Worm (Caenorhabditis elegans) whole organism, L1 larva: ENCODE results near the gene F01G10.10.

Source experiments
- F16B12.6 ChIP-seq: fragments of 150-350 bp; optimal IDR thresholded peaks from 2 replicates; lab custom pipeline; 2014; ENCODE audit warnings: missing biosample characterization, missing genetic modification characterization
- Y116A8C.19 ChIP-seq: sonication (generic microtip); optimal IDR thresholded peaks from 2 replicates; lab custom pipeline; 2016; ENCODE audit warnings: missing compliant biosample characterization, missing genetic modification characterization, borderline replicate concordance
- aha-1 ChIP-seq: fragments of 150-350 bp; optimal IDR thresholded peaks from 2 replicates; lab custom pipeline; 2014; ENCODE audit warnings: missing biosample characterization, missing genetic modification characterization
- alr-1 ChIP-seq: fragments of 200-800 bp; sonication (Bioruptor generic); optimal IDR thresholded peaks from 2 replicates; lab custom pipeline; 2018; ENCODE audit warnings: borderline replicate concordance, mild to moderate bottlenecking, missing genetic modification characterization, missing compliant biosample characterization
- aly-2 ChIP-seq: fragments of 150-350 bp; optimal IDR thresholded peaks from 2 replicates; lab custom pipeline; 2014; ENCODE audit warnings: missing biosample characterization, missing genetic modification characterization
- ceh-63 ChIP-seq: fragments of 200-800 bp; sonication (Bioruptor generic); optimal IDR thresholded peaks from 2 replicates; lab custom pipeline; 2018; ENCODE audit warnings: mild to moderate bottlenecking, missing genetic modification characterization, missing compliant biosample characterization
- ceh-8 ChIP-seq: fragments of 200-800 bp; sonication (Bioruptor generic); optimal IDR thresholded peaks from 2 replicates; lab custom pipeline; 2018; ENCODE audit warnings: mild to moderate bottlenecking, missing genetic modification characterization, moderate library complexity, missing compliant biosample characterization
- ceh-82 ChIP-seq, 3 experiments: fragments of 150-350 bp in 1 of 3; sonication (generic microtip) in 2 of 3; optimal IDR thresholded peaks; 2 replicates each; lab custom pipeline; 2014 to 2017; ENCODE audit warnings: missing biosample characterization in 3 of 3, missing genetic modification characterization in 3 of 3
- ceh-88 ChIP-seq: fragments of 200-800 bp; sonication (Bioruptor generic); IDR thresholded peaks from 2 replicates; pipeline ENCODE4 v1.3.6; 2022; ENCODE audit warnings: missing genetic modification characterization, missing compliant biosample characterization
- ceh-90 ChIP-seq: sonication (generic microtip); optimal IDR thresholded peaks from 2 replicates; lab custom pipeline; 2016; ENCODE audit warnings: missing genetic modification characterization, missing compliant biosample characterization
- ces-1 ChIP-seq: fragments of 150-350 bp; optimal IDR thresholded peaks from 2 replicates; lab custom pipeline; 2014; ENCODE audit warnings: missing biosample characterization, missing genetic modification reagents, missing genetic modification characterization
- dpl-1 ChIP-seq, 3 experiments: fragments of 150-350 bp in 2 of 3; sonication (generic microtip) in 1 of 3; optimal IDR thresholded peaks; 2 replicates each; lab custom pipeline; 2014 to 2017; ENCODE audit warnings: missing biosample characterization in 3 of 3, missing genetic modification characterization in 3 of 3, missing genetic modification reagents in 3 of 3
- efl-1 ChIP-seq, 4 experiments: fragments of 150-350 bp; optimal IDR thresholded peaks in 3 of 4; peaks in 1 of 4; 1 replicate in 1 of 4; 2 replicates in 3 of 4; lab custom pipeline; 2014; ENCODE audit warnings: missing biosample characterization in 2 of 4, missing genetic modification characterization in 2 of 4, missing genetic modification reagents in 2 of 4
- egl-13 ChIP-seq: sonication (generic microtip); optimal IDR thresholded peaks from 2 replicates; lab custom pipeline; 2016; ENCODE audit warnings: missing genotype, missing genetic modification reagents, missing genetic modification characterization, missing compliant biosample characterization
- egl-27 ChIP-seq, 2 experiments: fragments of 150-350 bp in 1 of 2; sonication (generic microtip); optimal IDR thresholded peaks; 3 replicates each; lab custom pipeline; 2017 to 2018; ENCODE audit warnings: missing biosample characterization in 2 of 2, missing genetic modification characterization in 2 of 2, missing genetic modification reagents in 2 of 2
- elt-3 ChIP-seq, 6 experiments: fragments of 150-350 bp in 1 of 6; sonication (generic microtip); optimal IDR thresholded peaks; 2 replicates each; lab custom pipeline; 2017 to 2018; ENCODE audit warnings: missing biosample characterization in 6 of 6, missing genetic modification characterization in 6 of 6, inconsistent platforms in 1 of 6
- ets-5 ChIP-seq: fragments of 200-800 bp; sonication (Bioruptor generic); IDR thresholded peaks from 2 replicates; pipeline ENCODE4 v1.3.6; 2022; ENCODE audit warnings: missing genetic modification characterization, missing compliant biosample characterization
- fkh-10 ChIP-seq: sonication (generic microtip); optimal IDR thresholded peaks from 2 replicates; lab custom pipeline; 2017; ENCODE audit warnings: missing biosample characterization, missing genetic modification reagents, missing genetic modification characterization
- fos-1 ChIP-seq: fragments of 150-350 bp; optimal IDR thresholded peaks from 2 replicates; lab custom pipeline; 2014; ENCODE audit warnings: missing biosample characterization, missing genetic modification characterization
- hpl-2 ChIP-seq: fragments of 150-350 bp; optimal IDR thresholded peaks from 2 replicates; lab custom pipeline; 2014; ENCODE audit warnings: missing biosample characterization, missing genetic modification reagents, missing genetic modification characterization
- jun-1 ChIP-seq: fragments of 150-350 bp; optimal IDR thresholded peaks from 2 replicates; lab custom pipeline; 2014; ENCODE audit warnings: missing biosample characterization, missing genetic modification reagents, missing genetic modification characterization
- lin-15B ChIP-seq: fragments of 150-350 bp; sonication (generic microtip); optimal IDR thresholded peaks from 3 replicates; lab custom pipeline; 2014; ENCODE audit warnings: missing biosample characterization, missing genetic modification characterization
- lin-35 ChIP-seq, 2 experiments: fragments of 150-350 bp; optimal IDR thresholded peaks; 2 replicates each; lab custom pipeline; 2014; ENCODE audit warnings: missing biosample characterization in 2 of 2, missing genetic modification characterization in 2 of 2, missing genetic modification reagents in 2 of 2
- lin-39 ChIP-seq: fragments of 150-350 bp; optimal IDR thresholded peaks from 2 replicates; lab custom pipeline; 2014; ENCODE audit warnings: missing biosample characterization, missing genetic modification reagents, missing genetic modification characterization
- lir-3 ChIP-seq: sonication (generic microtip); optimal IDR thresholded peaks from 2 replicates; lab custom pipeline; 2016; ENCODE audit warnings: mild to moderate bottlenecking, missing genetic modification characterization, moderate library complexity, missing compliant biosample characterization; ENCODE audit not compliant: poor library complexity
- lsy-2 ChIP-seq, 2 experiments: fragments of 150-350 bp; optimal IDR thresholded peaks; 2 replicates each; lab custom pipeline; 2014; ENCODE audit warnings: missing biosample characterization in 2 of 2, missing genetic modification characterization in 2 of 2
- mab-9 ChIP-seq: fragments of 200-800 bp; sonication (Bioruptor generic); IDR thresholded peaks from 2 replicates; pipeline ENCODE4 v1.3.6; 2022; ENCODE audit warnings: missing genetic modification reagents, missing genetic modification characterization, missing compliant biosample characterization
- nhr-11 ChIP-seq: fragments of 150-350 bp; optimal IDR thresholded peaks from 2 replicates; lab custom pipeline; 2014; ENCODE audit warnings: missing biosample characterization, missing genetic modification characterization
- nhr-19 ChIP-seq: fragments of 200-800 bp; sonication (Bioruptor generic); conservative IDR thresholded peaks from 2 replicates; pipeline ENCODE4 v1.3.6; 2022; ENCODE audit warnings: missing genetic modification characterization, missing compliant biosample characterization
- nhr-237 ChIP-seq: fragments of 150-350 bp; optimal IDR thresholded peaks from 2 replicates; lab custom pipeline; 2014; ENCODE audit warnings: missing biosample characterization, missing genetic modification characterization
- nhr-28 ChIP-seq: fragments of 150-350 bp; optimal IDR thresholded peaks from 2 replicates; lab custom pipeline; 2014; ENCODE audit warnings: missing biosample characterization, missing genetic modification characterization
- nhr-47 ChIP-seq: sonication (generic microtip); optimal IDR thresholded peaks from 2 replicates; lab custom pipeline; 2016; ENCODE audit warnings: mild to moderate bottlenecking, missing genetic modification characterization, moderate library complexity, missing compliant biosample characterization
- nhr-77 ChIP-seq: fragments of 150-350 bp; optimal IDR thresholded peaks from 2 replicates; lab custom pipeline; 2014; ENCODE audit warnings: missing biosample characterization, missing genetic modification characterization
- rnt-1 ChIP-seq: sonication (generic microtip); optimal IDR thresholded peaks from 2 replicates; lab custom pipeline; 2016; ENCODE audit warnings: mild to moderate bottlenecking, missing genetic modification characterization, moderate library complexity, missing compliant biosample characterization
- skn-1 ChIP-seq: fragments of 150-350 bp; optimal IDR thresholded peaks from 2 replicates; lab custom pipeline; 2014; ENCODE audit warnings: missing biosample characterization, missing genetic modification characterization
- snpc-4 ChIP-seq: fragments of 150-350 bp; optimal IDR thresholded peaks from 2 replicates; lab custom pipeline; 2014; ENCODE audit warnings: missing biosample characterization, missing genetic modification characterization
- snu-23 ChIP-seq: sonication (generic microtip); optimal IDR thresholded peaks from 2 replicates; lab custom pipeline; 2016; ENCODE audit warnings: missing genetic modification characterization, missing compliant biosample characterization
- sptf-1 ChIP-seq: fragments of 150-350 bp; optimal IDR thresholded peaks from 2 replicates; lab custom pipeline; 2014; ENCODE audit warnings: missing biosample characterization, missing genetic modification characterization
- sup-37 ChIP-seq: fragments of 200-800 bp; sonication (Bioruptor generic); optimal IDR thresholded peaks from 2 replicates; lab custom pipeline; 2018; ENCODE audit warnings: mild to moderate bottlenecking, missing genetic modification characterization, missing compliant biosample characterization
- tbx-2 ChIP-seq: sonication (generic microtip); optimal IDR thresholded peaks from 2 replicates; lab custom pipeline; 2016; ENCODE audit warnings: missing genetic modification characterization, missing compliant biosample characterization
- tlp-1 ChIP-seq: fragments of 150-350 bp; optimal IDR thresholded peaks from 2 replicates; lab custom pipeline; 2014; ENCODE audit warnings: missing biosample characterization, missing genetic modification characterization
- unc-130 ChIP-seq: fragments of 150-350 bp; optimal IDR thresholded peaks from 2 replicates; lab custom pipeline; 2017; ENCODE audit warnings: missing biosample characterization, missing genetic modification characterization, inconsistent platforms
- unc-30 ChIP-seq: sonication (generic microtip); optimal IDR thresholded peaks from 2 replicates; lab custom pipeline; 2017; ENCODE audit warnings: missing biosample characterization, missing genetic modification characterization
- unc-62 ChIP-seq: fragments of 150-350 bp; optimal IDR thresholded peaks from 2 replicates; lab custom pipeline; 2014; ENCODE audit warnings: missing biosample characterization, missing genetic modification reagents, missing genetic modification characterization
- zag-1 ChIP-seq: fragments of 150-350 bp; optimal IDR thresholded peaks from 2 replicates; lab custom pipeline; 2014; ENCODE audit warnings: missing biosample characterization, missing genetic modification characterization
- ztf-11 ChIP-seq, 2 experiments: sonication (generic microtip); optimal IDR thresholded peaks; 2 replicates each; lab custom pipeline; 2016 to 2017; ENCODE audit warnings: missing genetic modification characterization in 2 of 2, missing biosample characterization in 1 of 2, missing compliant biosample characterization in 1 of 2

F01G10.10 gene

DNA sequence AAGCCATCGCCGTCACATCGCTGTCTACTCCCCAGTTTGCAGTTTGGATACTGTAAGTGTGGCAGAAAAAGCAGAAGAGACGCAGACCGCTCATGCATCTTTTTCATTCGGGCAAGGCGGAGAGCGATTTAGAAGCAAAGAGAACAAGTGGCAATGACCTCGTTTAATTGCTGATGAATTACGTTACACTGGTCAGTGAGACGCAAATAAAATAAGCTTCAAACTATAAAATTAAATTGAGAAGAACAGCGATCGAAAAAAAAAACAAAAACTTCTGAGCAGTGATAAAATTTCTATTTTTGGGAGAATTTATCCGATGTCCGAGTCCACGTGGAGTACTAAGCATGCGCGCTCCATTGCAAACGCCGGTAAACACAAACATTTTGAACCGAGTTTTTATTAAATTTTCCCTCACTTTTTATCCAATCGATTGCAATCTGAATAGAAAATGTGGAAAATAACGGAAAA lies 23.8 kb upstream of the F01G10.10 start, which contains the start of gene C24F3.2 (continued):
- TF ChIP-seq F16B12.6 (tag; lab: Kevin White, UChicago): no peak
- TF ChIP-seq lsy-2 (tag; optimal IDR thresholded peaks at IDR 0.05; lab: Kevin White, UChicago): peak; percentile 92 to 97
- TF ChIP-seq zag-1 (tag; lab: Kevin White, UChicago): no peak
- TF ChIP-seq sup-37 (GFP tag; lab: Kevin White, UChicago): peak; percentile 45
- peak; percentile 60 to 85 (median 74) for TF ChIP-seq dpl-1 (GFP tag; optimal IDR thresholded peaks at IDR 0.05; lab: Kevin White, UChicago)
- TF ChIP-seq aly-2 (tag; lab: Kevin White, UChicago): no peak
- no peak for TF ChIP-seq lir-3 (tag; lab: Kevin White, UChicago)
- TF ChIP-seq ceh-82 (tag; optimal IDR thresholded peaks at IDR 0.05; lab: Kevin White, UChicago): peak in 1 of 3 experiments; percentile 29
- no peak for TF ChIP-seq tlp-1
- TF ChIP-seq alr-1: no peak
- no peak for TF ChIP-seq lin-39 (tag; lab: Kevin White, UChicago)
- no peak for TF ChIP-seq nhr-28 (tag; lab: Kevin White, UChicago)
- TF ChIP-seq hpl-2: no peak
- TF ChIP-seq ceh-63: no peak
- TF ChIP-seq rnt-1: peak; percentile 75
- TF ChIP-seq efl-1 (optimal IDR thresholded peaks at IDR 0.05; lab: Kevin White, UChicago): peak; percentile 41 to 79
- TF ChIP-seq efl-1 (GFP tag; optimal IDR thresholded peaks at IDR 0.05 in 1 of 2; lab: Kevin White, UChicago): peak; percentile 80 to 97
- TF ChIP-seq ceh-8 (GFP tag; lab: Kevin White, UChicago): no peak
- TF ChIP-seq nhr-19 (GFP tag; lab: Robert Waterston, UW): peak; percentile 45
- peak; percentile 24 for TF ChIP-seq skn-1 (tag; lab: Kevin White, UChicago)
- peak; percentile 15 for TF ChIP-seq snpc-4 (tag; lab: Kevin White, UChicago)
- peak; percentile 42 for TF ChIP-seq unc-130
- no peak for TF ChIP-seq lin-15B (tag; lab: Kevin White, UChicago)
- no peak for TF ChIP-seq ets-5 (GFP tag; lab: Robert Waterston, UW)
- TF ChIP-seq unc-30 (tag; lab: Kevin White, UChicago): no peak
- no peak for TF ChIP-seq mab-9 (GFP tag; lab: Robert Waterston, UW)
- TF ChIP-seq ztf-11 (tag; optimal IDR thresholded peaks at IDR 0.05; lab: Kevin White, UChicago): no peak
- no peak for TF ChIP-seq ceh-88
- TF ChIP-seq lin-35 (GFP tag; optimal IDR thresholded peaks at IDR 0.05; lab: Kevin White, UChicago): peak; percentile 77 to 87
- TF ChIP-seq elt-3 (tag; optimal IDR thresholded peaks at IDR 0.05; lab: Kevin White, UChicago): peak in 2 of 6 experiments; percentile 36 to 54
- TF ChIP-seq unc-62 (GFP tag; lab: Kevin White, UChicago): no peak
- peak; percentile 0 for TF ChIP-seq egl-13 (tag; lab: Kevin White, UChicago)
- TF ChIP-seq aha-1 (tag; lab: Kevin White, UChicago): no peak
- TF ChIP-seq nhr-47 (tag; lab: Kevin White, UChicago): peak; percentile 64
- TF ChIP-seq, all 84 proteins: peak for 36

ce11 chrIV:10223723-10224122 lies 22.2 kb upstream of the F01G10.10 start, which contains the start of gene nas-12:
Gene nas-12 (plus strand): TSS chrIV:10224023.
- TF ChIP-seq snu-23 (GFP tag; lab: Kevin White, UChicago): no peak
- no peak for TF ChIP-seq tbx-2 (tag; lab: Kevin White, UChicago)
- no peak for TF ChIP-seq lin-35 (GFP tag; optimal IDR thresholded peaks at IDR 0.05; lab: Kevin White, UChicago)
- TF ChIP-seq Y116A8C.19 (tag; lab: Kevin White, UChicago): no peak
- no peak for TF ChIP-seq ceh-90 (tag; lab: Kevin White, UChicago)
- no peak for TF ChIP-seq fkh-10
- TF ChIP-seq, all 84 proteins: peak for 0

ce11 chrIV:10227534-10227933 lies 18.4 kb upstream of the F01G10.10 start, which contains the start of gene F01G10.6:
Gene F01G10.6 (minus strand): TSS chrIV:10227634.
- TF ChIP-seq nhr-47 (tag; lab: Kevin White, UChicago) (no peak), jun-1 (no peak), nhr-77 (tag; lab: Kevin White, UChicago) (no peak), zag-1 (tag; lab: Kevin White, UChicago) (no peak), lin-35 (GFP tag; optimal IDR thresholded peaks at IDR 0.05; lab: Kevin White, UChicago) (no peak), egl-13 (tag; lab: Kevin White, UChicago) (no peak), elt-3 (tag; optimal IDR thresholded peaks at IDR 0.05; lab: Kevin White, UChicago) (no peak), lin-39 (tag; lab: Kevin White, UChicago) (no peak), ces-1 (no peak), fos-1 (no peak), unc-130 (no peak), ztf-11 (tag; optimal IDR thresholded peaks at IDR 0.05; lab: Kevin White, UChicago) (no peak), egl-27 (tag; optimal IDR thresholded peaks at IDR 0.05; lab: Kevin White, UChicago) (no peak), snu-23 (GFP tag; lab: Kevin White, UChicago) (no peak), mab-9 (GFP tag; lab: Robert Waterston, UW) (no peak), skn-1 (tag; lab: Kevin White, UChicago) (no peak), nhr-11 (tag; lab: Kevin White, UChicago) (no peak), nhr-237 (tag; lab: Kevin White, UChicago) (no peak), sptf-1 (tag; lab: Kevin White, UChicago) (no peak)
